Worm (Caenorhabditis elegans) whole organism, late embryonic: Measurements from ENCODE around the gene btb-8.

Experiments
- ama-1 ChIP-seq: fragments of 150-350 bp; optimal IDR thresholded peaks from 2 replicates; lab custom pipeline; 2014
- ceh-34 ChIP-seq: sonication (generic microtip); optimal IDR thresholded peaks from 2 replicates; lab custom pipeline; 2016; ENCODE audit warnings: mild to moderate bottlenecking, missing genetic modification characterization, missing compliant biosample characterization
- nfya-1 ChIP-seq: sonication (generic microtip); optimal IDR thresholded peaks from 2 replicates; lab custom pipeline; 2017; ENCODE audit warnings: missing genetic modification characterization, mild to moderate bottlenecking, missing compliant biosample characterization, antibody characterized with exemption, moderate library complexity
- pat-9 ChIP-seq: fragments of 200-800 bp; sonication (Bioruptor generic); optimal IDR thresholded peaks from 2 replicates; lab custom pipeline; 2018; ENCODE audit warnings: mild to moderate bottlenecking, missing genetic modification characterization, moderate library complexity, missing compliant biosample characterization
- pha-4 ChIP-seq: fragments of 150-350 bp; optimal IDR thresholded peaks from 2 replicates; lab custom pipeline; 2018; ENCODE audit warnings: missing biosample characterization, missing genetic modification reagents, missing genetic modification characterization
- sox-4 ChIP-seq: sonication (generic microtip); optimal IDR thresholded peaks from 2 replicates; lab custom pipeline; 2017; ENCODE audit warnings: mild to moderate bottlenecking, missing genetic modification characterization, inconsistent platforms, missing compliant biosample characterization
- unc-86 ChIP-seq: sonication (generic microtip); optimal IDR thresholded peaks from 2 replicates; lab custom pipeline; 2016; ENCODE audit warnings: missing genetic modification characterization, missing compliant biosample characterization

DNA sequence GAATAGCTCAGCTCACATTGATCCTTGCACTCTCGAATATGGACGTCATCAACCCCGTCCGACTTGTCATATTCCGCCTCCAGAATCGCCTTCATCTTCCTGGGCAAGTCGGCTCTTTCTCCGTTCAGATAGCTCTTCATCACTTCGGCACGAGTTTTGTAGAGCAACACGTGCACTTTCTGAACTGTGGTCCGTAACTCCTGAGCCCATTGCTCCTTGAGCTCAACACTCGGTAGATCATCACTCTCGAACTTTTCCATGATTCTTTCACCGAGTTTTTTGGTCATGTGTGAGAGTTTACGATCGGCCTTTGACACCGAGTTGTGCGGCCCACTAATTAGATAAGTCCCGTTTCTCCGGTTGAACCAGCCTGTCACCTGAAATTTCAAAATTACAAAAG, 12.6 kb downstream of the btb-8 start:
- TF ChIP-seq nfya-1 (tag; lab: Kevin White, UChicago), result no peak
- no peak for TF ChIP-seq ceh-34 (tag; lab: Kevin White, UChicago)
- no peak for TF ChIP-seq unc-86 (tag; lab: Kevin White, UChicago)
- TF ChIP-seq pat-9 (tag; lab: Kevin White, UChicago), result no peak
- TF ChIP-seq pha-4, result no peak
- TF ChIP-seq sox-4, result no peak
- no peak for TF ChIP-seq ama-1 (lab: Kevin White, UChicago)
